Fruit fly (Drosophila melanogaster): ENCODE data around the gene Pgant8.

- TF ChIP-seq Hr96 (GFP tag; optimal IDR thresholded peaks at IDR 0.05) (no peak), CG14711 (tag; optimal IDR thresholded peaks at IDR 0.05) (no peak), CG12768 (GFP tag; optimal IDR thresholded peaks at IDR 0.05) (no peak), kay (GFP tag; ENCODE audit: borderline replicate concordance) (no peak), CG11617 (GFP tag; optimal IDR thresholded peaks at IDR 0.05) (no peak), Crg-1 (GFP tag; optimal IDR thresholded peaks at IDR 0.05) (no peak), CG7101 (tag; optimal IDR thresholded peaks at IDR 0.05) (no peak), CG33017 (tag; optimal IDR thresholded peaks at IDR 0.05) (no peak), ovo (GFP tag; optimal IDR thresholded peaks at IDR 0.05) (no peak), CG5204 (GFP tag; optimal IDR thresholded peaks at IDR 0.05) (no peak), tj (GFP tag; optimal IDR thresholded peaks at IDR 0.05) (no peak), Clk (GFP tag; optimal IDR thresholded peaks at IDR 0.05) (no peak), Mnt (GFP tag; optimal IDR thresholded peaks at IDR 0.05) (no peak), cnc (optimal IDR thresholded peaks at IDR 0.05) (no peak)
Observed at dm6 chr3L:15711164-15711563, 27.5 kb downstream of the Pgant8 start.
